Worm (Caenorhabditis elegans) whole organism, L2 larva: ENCODE measurements around the gene F54E4.4.

Experiments used
- C34F6.9 ChIP-seq: fragments of 150-350 bp; optimal IDR thresholded peaks from 2 replicates; lab custom pipeline; 2014; ENCODE audit warnings: missing biosample characterization, missing genetic modification characterization
- F13H6.1 ChIP-seq: sonication (generic microtip); optimal IDR thresholded peaks from 2 replicates; lab custom pipeline; 2016; ENCODE audit warnings: missing genetic modification characterization, missing compliant biosample characterization
- Y55F3AM.14 ChIP-seq: fragments of 200-800 bp; sonication (Bioruptor generic); optimal IDR thresholded peaks from 2 replicates; lab custom pipeline; 2018; ENCODE audit warnings: mild to moderate bottlenecking, missing genetic modification characterization, missing compliant biosample characterization
- ZK546.5 ChIP-seq: sonication (generic microtip); optimal IDR thresholded peaks from 2 replicates; lab custom pipeline; 2017; ENCODE audit warnings: missing biosample characterization, missing genetic modification characterization
- alr-1 ChIP-seq: fragments of 150-350 bp; optimal IDR thresholded peaks from 2 replicates; lab custom pipeline; 2014; ENCODE audit warnings: missing biosample characterization, missing genetic modification characterization
- ama-1 ChIP-seq: fragments of 150-350 bp; optimal IDR thresholded peaks from 2 replicates; lab custom pipeline; 2018; ENCODE audit warnings: inconsistent platforms
- blmp-1 ChIP-seq: sonication (generic microtip); optimal IDR thresholded peaks from 2 replicates; lab custom pipeline; 2017; ENCODE audit warnings: missing genetic modification characterization, mild to moderate bottlenecking, missing compliant biosample characterization, antibody characterized with exemption, moderate library complexity; ENCODE audit not compliant: insufficient read depth
- ceh-16 ChIP-seq: fragments of 150-350 bp; optimal IDR thresholded peaks from 2 replicates; lab custom pipeline; 2014; ENCODE audit warnings: missing biosample characterization, missing genetic modification characterization
- ceh-82 ChIP-seq: fragments of 150-350 bp; optimal IDR thresholded peaks from 2 replicates; lab custom pipeline; 2014; ENCODE audit warnings: missing biosample characterization, missing genetic modification characterization
- crh-2 ChIP-seq: sonication (generic microtip); optimal IDR thresholded peaks from 2 replicates; lab custom pipeline; 2017; ENCODE audit warnings: missing biosample characterization, missing genetic modification characterization
- dmd-4 ChIP-seq: sonication (generic microtip); optimal IDR thresholded peaks from 2 replicates; lab custom pipeline; 2017; ENCODE audit warnings: missing biosample characterization, missing genetic modification characterization
- egl-27 ChIP-seq: sonication (generic microtip); optimal IDR thresholded peaks from 3 replicates; lab custom pipeline; 2017; ENCODE audit warnings: missing biosample characterization, missing genetic modification reagents, missing genetic modification characterization
- elt-3 ChIP-seq: sonication (generic microtip); optimal IDR thresholded peaks from 2 replicates; lab custom pipeline; 2017; ENCODE audit warnings: missing biosample characterization, missing genetic modification characterization
- fos-1 ChIP-seq: fragments of 150-350 bp; optimal IDR thresholded peaks from 2 replicates; lab custom pipeline; 2014; ENCODE audit warnings: missing biosample characterization, missing genetic modification characterization
- gmeb-1 ChIP-seq: fragments of 150-350 bp; optimal IDR thresholded peaks from 2 replicates; lab custom pipeline; 2014; ENCODE audit warnings: missing biosample characterization, missing genetic modification characterization
- lin-11 ChIP-seq: fragments of 150-350 bp; sonication (generic microtip); optimal IDR thresholded peaks from 2 replicates; lab custom pipeline; 2014; ENCODE audit warnings: missing biosample characterization, missing genetic modification characterization, inconsistent platforms, mixed read lengths
- lin-13 ChIP-seq: fragments of 150-350 bp; optimal IDR thresholded peaks from 2 replicates; lab custom pipeline; 2014; ENCODE audit warnings: missing biosample characterization, missing genetic modification reagents, missing genetic modification characterization
- lin-39 ChIP-seq: fragments of 150-350 bp; optimal IDR thresholded peaks from 2 replicates; lab custom pipeline; 2014; ENCODE audit warnings: missing biosample characterization, missing genetic modification reagents, missing genetic modification characterization
- lsy-2 ChIP-seq, 2 experiments: fragments of 150-350 bp in 1 of 2; sonication (generic microtip) in 1 of 2; optimal IDR thresholded peaks; 2 replicates each; lab custom pipeline; 2014 to 2017; ENCODE audit warnings: missing biosample characterization in 2 of 2, missing genetic modification characterization in 2 of 2
- mab-5 ChIP-seq: fragments of 150-350 bp; optimal IDR thresholded peaks from 2 replicates; lab custom pipeline; 2014; ENCODE audit warnings: missing biosample characterization, missing genetic modification characterization
- mbf-1 ChIP-seq: sonication (generic microtip); optimal IDR thresholded peaks from 2 replicates; lab custom pipeline; 2017; ENCODE audit warnings: missing biosample characterization, missing genetic modification characterization
- mdl-1 ChIP-seq, 2 experiments: fragments of 150-350 bp in 1 of 2; sonication (generic microtip) in 1 of 2; optimal IDR thresholded peaks; 2 replicates each; lab custom pipeline; 2017; ENCODE audit warnings: missing biosample characterization in 2 of 2, missing genetic modification characterization in 2 of 2
- nhr-11 ChIP-seq: fragments of 150-350 bp; optimal IDR thresholded peaks from 2 replicates; lab custom pipeline; 2014; ENCODE audit warnings: missing biosample characterization, missing genetic modification characterization
- nhr-12 ChIP-seq: fragments of 150-350 bp; optimal IDR thresholded peaks from 2 replicates; lab custom pipeline; 2014; ENCODE audit warnings: missing biosample characterization, missing genetic modification characterization
- nhr-129 ChIP-seq: fragments of 150-350 bp; optimal IDR thresholded peaks from 2 replicates; lab custom pipeline; 2014; ENCODE audit warnings: missing biosample characterization, missing genetic modification characterization
- nhr-21 ChIP-seq: fragments of 150-350 bp; optimal IDR thresholded peaks from 2 replicates; lab custom pipeline; 2014; ENCODE audit warnings: missing biosample characterization, missing genetic modification characterization
- nhr-23 ChIP-seq: fragments of 150-350 bp; optimal IDR thresholded peaks from 2 replicates; lab custom pipeline; 2014; ENCODE audit warnings: missing biosample characterization, missing genetic modification reagents, missing genetic modification characterization
- nhr-237 ChIP-seq: fragments of 150-350 bp; optimal IDR thresholded peaks from 2 replicates; lab custom pipeline; 2014; ENCODE audit warnings: missing biosample characterization, missing genetic modification characterization
- nhr-25 ChIP-seq: fragments of 150-350 bp; sonication (generic microtip); optimal IDR thresholded peaks from 3 replicates; lab custom pipeline; 2014; ENCODE audit warnings: missing biosample characterization, missing genetic modification characterization
- nhr-6 ChIP-seq: fragments of 150-350 bp; optimal IDR thresholded peaks from 2 replicates; lab custom pipeline; 2014; ENCODE audit warnings: missing biosample characterization, missing genetic modification characterization
- nhr-77 ChIP-seq: fragments of 150-350 bp; optimal IDR thresholded peaks from 2 replicates; lab custom pipeline; 2014; ENCODE audit warnings: missing biosample characterization, missing genetic modification characterization
- sem-4 ChIP-seq: fragments of 150-350 bp; optimal IDR thresholded peaks from 2 replicates; lab custom pipeline; 2014; ENCODE audit warnings: missing biosample characterization, missing genetic modification reagents, missing genetic modification characterization
- skn-1 ChIP-seq: sonication (generic microtip); optimal IDR thresholded peaks from 2 replicates; lab custom pipeline; 2017; ENCODE audit warnings: missing biosample characterization, missing genetic modification characterization
- sma-3 ChIP-seq: sonication (generic microtip); optimal IDR thresholded peaks from 2 replicates; lab custom pipeline; 2016; ENCODE audit warnings: missing genetic modification reagents, missing genetic modification characterization, missing compliant biosample characterization
- sma-9 ChIP-seq, 2 experiments: fragments of 150-350 bp in 1 of 2; sonication (generic microtip) in 1 of 2; optimal IDR thresholded peaks; 2 replicates each; lab custom pipeline; 2014 to 2016; ENCODE audit warnings: missing genetic modification characterization in 2 of 2, mild to moderate bottlenecking in 1 of 2, missing biosample characterization in 1 of 2, missing compliant biosample characterization in 1 of 2, missing genetic modification reagents in 1 of 2, moderate library complexity in 1 of 2
- snpc-4 ChIP-seq: fragments of 150-350 bp; optimal IDR thresholded peaks from 2 replicates; lab custom pipeline; 2014; ENCODE audit warnings: missing biosample characterization, missing genetic modification characterization
- unc-55 ChIP-seq: fragments of 150-350 bp; sonication (generic microtip); optimal IDR thresholded peaks from 3 replicates; lab custom pipeline; 2014; ENCODE audit warnings: missing biosample characterization, missing genetic modification reagents, missing genetic modification characterization
- unc-62 ChIP-seq: fragments of 150-350 bp; optimal IDR thresholded peaks from 2 replicates; lab custom pipeline; 2014; ENCODE audit warnings: missing biosample characterization, missing genetic modification reagents, missing genetic modification characterization
- zag-1 ChIP-seq: fragments of 150-350 bp; optimal IDR thresholded peaks from 2 replicates; lab custom pipeline; 2014; ENCODE audit warnings: missing biosample characterization, missing genetic modification characterization
- ztf-11 ChIP-seq: sonication (generic microtip); optimal IDR thresholded peaks from 2 replicates; lab custom pipeline; 2017; ENCODE audit warnings: missing biosample characterization, missing genetic modification characterization
- ztf-4 ChIP-seq: fragments of 150-350 bp; optimal IDR thresholded peaks from 2 replicates; lab custom pipeline; 2014; ENCODE audit warnings: missing biosample characterization, missing genetic modification characterization

The F54E4.4 gene

DNA sequence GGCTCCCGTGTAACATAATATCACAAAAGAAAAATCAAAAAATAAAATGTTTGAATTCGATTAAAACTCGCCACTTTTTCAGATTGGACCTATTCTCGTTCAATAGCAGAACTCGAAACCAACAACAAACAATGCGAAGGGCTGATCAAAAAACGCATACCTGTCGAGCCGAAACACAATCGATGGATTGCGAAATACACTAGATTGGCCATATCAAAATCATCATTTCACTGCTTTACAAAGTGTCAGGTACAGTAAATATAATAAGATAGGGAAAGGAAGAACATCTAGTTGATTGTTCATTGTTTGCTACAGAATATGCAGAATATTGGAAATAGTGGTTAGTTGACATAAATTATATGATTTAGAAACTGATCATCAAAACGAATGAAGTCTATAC lies 37.5 kb downstream of the F54E4.4 start:
- TF ChIP-seq mab-5 (tag; lab: Kevin White, UChicago): no peak
- no peak for TF ChIP-seq egl-27 (tag; lab: Kevin White, UChicago)
- no peak for TF ChIP-seq nhr-11 (tag; lab: Kevin White, UChicago)
- TF ChIP-seq alr-1: no peak
- no peak for TF ChIP-seq zag-1
- no peak for TF ChIP-seq dmd-4 (tag; lab: Kevin White, UChicago)
- TF ChIP-seq lin-39 (tag; lab: Kevin White, UChicago): no peak
- TF ChIP-seq crh-2 (tag; lab: Kevin White, UChicago): no peak
- TF ChIP-seq nhr-77 (tag; lab: Kevin White, UChicago): no peak
- no peak for TF ChIP-seq ztf-4 (tag; lab: Kevin White, UChicago)
- no peak for TF ChIP-seq gmeb-1 (tag; lab: Kevin White, UChicago)
- no peak for TF ChIP-seq C34F6.9 (tag; lab: Kevin White, UChicago)
- no peak for TF ChIP-seq nhr-6
- no peak for TF ChIP-seq mbf-1 (tag; lab: Kevin White, UChicago)
- no peak for TF ChIP-seq ama-1 (lab: Kevin White, UChicago)
- TF ChIP-seq fos-1 (tag; lab: Kevin White, UChicago): no peak
- TF ChIP-seq ceh-82: no peak
- no peak for TF ChIP-seq skn-1

DNA sequence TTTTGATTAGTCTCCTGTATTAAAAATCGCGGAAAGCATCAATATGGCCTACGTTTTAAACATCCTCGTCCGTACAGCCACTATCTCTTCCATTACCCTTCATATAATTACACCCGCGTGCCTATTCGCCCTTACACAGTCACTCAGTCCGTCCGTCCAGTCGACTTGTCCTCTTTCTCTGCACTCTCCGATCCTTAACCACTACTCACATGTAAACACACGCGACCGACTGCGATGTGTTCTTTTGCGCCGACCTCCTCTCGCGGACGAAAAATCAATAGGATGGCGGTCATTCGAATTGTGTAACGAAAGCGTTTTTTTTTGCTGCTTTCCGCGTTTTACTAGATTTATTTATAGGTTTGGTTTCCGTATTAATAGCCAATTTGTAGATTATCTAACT lies 42.6 kb downstream of the F54E4.4 start, which contains the start of gene eor-2:
eor-2 (plus strand) TSS at position 342 of the 400 bp plus-strand sequence.
- TF ChIP-seq unc-62 (GFP tag; lab: Kevin White, UChicago): no peak
- TF ChIP-seq sem-4 (tag; lab: Kevin White, UChicago): peak; percentile 43
- peak; percentile 13 for TF ChIP-seq mab-5 (tag; lab: Kevin White, UChicago)
- peak; percentile 63 for TF ChIP-seq lin-13 (GFP tag; lab: Kevin White, UChicago)
- peak; percentile 76 for TF ChIP-seq egl-27 (tag; lab: Kevin White, UChicago)
- peak; percentile 81 for TF ChIP-seq C34F6.9 (tag; lab: Kevin White, UChicago)
- no peak for TF ChIP-seq dmd-4 (tag; lab: Kevin White, UChicago)
- TF ChIP-seq nhr-77 (tag; lab: Kevin White, UChicago): no peak
- peak; percentile 28 for TF ChIP-seq nhr-6
- TF ChIP-seq ztf-11: no peak
- TF ChIP-seq ztf-4 (tag; lab: Kevin White, UChicago): peak; percentile 30
- peak; percentile 77 for TF ChIP-seq snpc-4
- TF ChIP-seq zag-1: peak; percentile 15
- peak; percentile 30 for TF ChIP-seq lin-11 (tag; lab: Kevin White, UChicago)
- peak; percentile 85 for TF ChIP-seq nhr-129
- no peak for TF ChIP-seq Y55F3AM.14 (GFP tag; lab: Kevin White, UChicago)
- TF ChIP-seq blmp-1: peak; percentile 40
- peak; percentile 45 for TF ChIP-seq unc-55
- peak; percentile 88 for TF ChIP-seq fos-1 (tag; lab: Kevin White, UChicago)
- TF ChIP-seq crh-2 (tag; lab: Kevin White, UChicago): peak; percentile 87
- TF ChIP-seq sma-9 (GFP tag; optimal IDR thresholded peaks at IDR 0.05; lab: Kevin White, UChicago): peak; percentile 86
- TF ChIP-seq sma-9 (tag; optimal IDR thresholded peaks at IDR 0.05; lab: Kevin White, UChicago): no peak
- peak; percentile 80 for TF ChIP-seq nhr-21 (tag; lab: Kevin White, UChicago)
- peak; percentile 60 for TF ChIP-seq gmeb-1 (tag; lab: Kevin White, UChicago)
- no peak for TF ChIP-seq nhr-12 (tag; lab: Kevin White, UChicago)
- TF ChIP-seq nhr-237: no peak
- no peak for TF ChIP-seq mbf-1 (tag; lab: Kevin White, UChicago)
- peak; percentile 72 for TF ChIP-seq sma-3 (GFP tag; lab: Kevin White, UChicago)
- TF ChIP-seq F13H6.1 (tag; lab: Kevin White, UChicago): peak; percentile 83
- TF ChIP-seq ceh-82: no peak
- TF ChIP-seq mdl-1 (tag; optimal IDR thresholded peaks at IDR 0.05; lab: Kevin White, UChicago): peak; percentile 63 to 94
- TF ChIP-seq elt-3 (tag; lab: Kevin White, UChicago): no peak
- TF ChIP-seq lsy-2 (tag; optimal IDR thresholded peaks at IDR 0.05; lab: Kevin White, UChicago): peak in 1 of 2 experiments; percentile 70
- no peak for TF ChIP-seq ZK546.5 (tag; lab: Kevin White, UChicago)
- peak; percentile 65 for TF ChIP-seq ceh-16
- TF ChIP-seq nhr-25: peak; percentile 79
- no peak for TF ChIP-seq nhr-23 (tag; lab: Kevin White, UChicago)
